Worm (Caenorhabditis elegans): Measurements from ENCODE around the gene sqv-3.

The sqv-3 gene

DNA sequence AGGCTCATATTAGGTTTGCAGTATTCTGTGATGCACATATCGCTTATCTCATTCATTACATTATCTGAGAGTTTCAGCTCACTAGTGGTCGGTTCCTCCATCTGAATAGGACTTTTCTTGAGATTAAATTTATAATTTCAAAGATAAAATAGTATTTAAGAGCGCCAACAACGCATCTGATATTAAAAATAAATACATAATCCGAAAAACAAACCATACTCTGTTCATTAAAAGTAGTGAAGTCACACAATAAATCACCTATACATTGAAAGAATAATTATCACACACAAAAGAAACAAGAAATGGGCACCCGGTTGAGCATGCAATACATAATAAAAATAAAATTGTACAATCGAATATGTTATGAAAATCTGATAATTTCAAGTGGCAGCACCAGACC, 22.7 kb downstream of the sqv-3 start, which contains the start of gene vps-53:
vps-53 (minus strand) TSS at position 101 of the 400 bp plus-strand sequence.
- TF ChIP-seq dao-5 (tag; optimal IDR thresholded peaks at IDR 0.05) (no peak), W03F9.2 (tag; optimal IDR thresholded peaks at IDR 0.05) (no peak), him-1 (tag; optimal IDR thresholded peaks at IDR 0.05) (no peak)

DNA sequence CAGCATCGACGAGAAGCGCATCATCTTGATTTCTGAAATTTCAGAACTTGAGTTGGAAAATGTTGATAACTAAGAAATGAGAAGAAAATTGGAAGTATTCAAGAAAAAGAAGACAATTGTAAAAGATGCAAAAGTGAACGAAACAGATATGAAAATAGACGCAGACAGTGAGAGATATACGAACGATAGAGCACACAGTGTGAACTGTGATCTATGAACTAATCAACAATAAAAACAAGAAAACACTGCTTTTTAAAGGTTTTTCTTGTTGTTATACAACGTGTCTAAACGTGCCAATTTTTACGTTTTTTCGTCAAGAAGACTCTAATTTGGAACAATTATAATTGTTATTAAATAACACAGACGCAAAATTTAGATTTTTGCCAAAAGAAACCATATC, 27.3 kb downstream of the sqv-3 start, which contains the start of gene ech-6:
ech-6 (minus strand) TSS at position 32 of the 400 bp plus-strand sequence.
- TF ChIP-seq dao-5 (tag; optimal IDR thresholded peaks at IDR 0.05) = no peak
- no peak for TF ChIP-seq him-1 (tag; optimal IDR thresholded peaks at IDR 0.05)
- no peak for TF ChIP-seq W03F9.2 (tag; optimal IDR thresholded peaks at IDR 0.05)

DNA sequence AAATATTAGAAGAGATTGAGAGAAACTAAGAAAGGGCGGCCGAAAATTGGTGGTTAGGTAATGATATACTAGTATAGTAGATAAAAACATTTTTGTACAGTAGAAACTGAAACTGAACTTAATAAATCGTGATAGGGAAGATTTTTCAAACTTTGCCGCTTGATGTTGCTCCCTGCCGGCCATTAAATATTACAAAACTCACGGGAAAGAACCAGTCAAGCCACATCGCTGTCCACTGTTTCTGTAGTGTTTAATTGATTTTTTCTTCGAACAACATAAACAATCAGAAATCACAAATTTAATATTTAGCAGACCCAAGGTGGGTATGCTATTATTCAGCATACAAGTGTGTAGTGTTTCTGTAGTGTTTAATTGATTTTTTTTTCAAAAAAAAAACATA, 29.1 kb downstream of the sqv-3 start, which contains the start of gene T05G5.5:
T05G5.5 (minus strand) TSS at position 359 of the 400 bp plus-strand sequence.
- TF ChIP-seq him-1 (tag; optimal IDR thresholded peaks at IDR 0.05) (no peak), W03F9.2 (tag; optimal IDR thresholded peaks at IDR 0.05) (no peak), dao-5 (tag; optimal IDR thresholded peaks at IDR 0.05) (no peak)

DNA sequence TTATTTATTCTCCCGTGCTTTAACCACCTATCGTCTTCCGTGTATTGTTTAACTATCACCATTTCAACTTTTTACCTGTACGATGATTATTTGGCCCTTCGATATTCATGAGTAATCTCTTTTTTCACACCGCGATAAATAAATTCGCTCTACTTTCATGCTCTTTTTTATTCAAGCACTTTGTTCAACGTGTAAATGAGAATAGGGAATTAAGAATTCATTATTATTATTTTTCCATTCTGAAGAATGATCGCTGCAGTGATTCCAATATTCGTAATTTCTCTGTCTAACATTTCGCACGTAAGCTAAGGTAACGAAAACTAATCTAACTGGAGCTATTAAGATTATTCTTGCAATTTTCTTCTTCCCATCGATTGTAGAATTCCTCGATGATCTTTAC, 31.5 kb downstream of the sqv-3 start, which contains the start of gene T05G5.4:
T05G5.4 (plus strand) TSS at position 241 of the 400 bp plus-strand sequence.
- no peak for TF ChIP-seq W03F9.2 (tag; optimal IDR thresholded peaks at IDR 0.05)
- no peak for TF ChIP-seq him-1 (tag; optimal IDR thresholded peaks at IDR 0.05)
- no peak for TF ChIP-seq dao-5 (tag; optimal IDR thresholded peaks at IDR 0.05)

DNA sequence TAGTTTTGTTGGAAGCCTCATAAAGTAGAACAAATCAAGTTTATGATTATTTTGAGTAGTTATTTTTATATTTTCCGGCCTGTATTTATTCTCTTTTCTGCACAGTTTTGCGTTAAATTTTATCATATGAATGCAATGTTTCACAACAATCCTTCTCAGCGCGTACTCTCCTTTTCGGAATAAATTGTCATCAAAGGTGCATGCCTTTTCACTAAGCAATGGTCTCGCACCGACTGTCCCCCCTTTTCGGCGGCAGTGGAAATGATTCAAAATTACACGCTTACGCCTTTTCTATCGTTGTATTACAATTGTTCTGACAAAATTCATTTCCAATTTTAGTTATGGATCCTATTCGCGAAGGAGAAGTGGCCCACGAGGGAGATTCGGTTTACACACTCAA, 33.0 kb downstream of the sqv-3 start, which contains the start of the genes iff-1 and cdk-1:
iff-1 (minus strand) TSS at position 61 of the 400 bp plus-strand sequence.
cdk-1 (plus strand) TSS at position 340 of the 400 bp plus-strand sequence.
- no peak for TF ChIP-seq W03F9.2 (tag; optimal IDR thresholded peaks at IDR 0.05)
- no peak for TF ChIP-seq dao-5 (tag; optimal IDR thresholded peaks at IDR 0.05)
- TF ChIP-seq him-1 (tag; optimal IDR thresholded peaks at IDR 0.05) = no peak

DNA sequence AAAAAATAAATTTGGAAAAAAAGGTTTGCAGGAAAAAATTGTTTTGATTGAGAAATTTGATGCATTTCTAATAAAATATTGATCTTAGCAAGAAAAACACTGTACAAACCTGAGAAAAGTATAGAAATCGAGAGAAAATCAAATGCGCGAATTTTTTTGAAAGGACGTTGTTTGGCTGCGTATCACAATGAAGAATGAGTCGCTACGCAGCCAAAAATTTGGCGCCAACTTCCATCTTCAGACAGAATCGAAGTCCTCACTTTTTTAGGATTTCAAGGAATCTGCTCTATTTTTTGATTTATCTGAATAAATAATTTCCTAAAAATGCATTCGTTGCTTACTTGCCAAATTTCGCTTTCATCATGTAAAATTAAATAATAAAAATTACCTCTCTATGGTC, 33.5 kb downstream of the sqv-3 start:
- TF ChIP-seq him-1 (tag; optimal IDR thresholded peaks at IDR 0.05) = no peak
- TF ChIP-seq W03F9.2 (tag; optimal IDR thresholded peaks at IDR 0.05) = no peak
- no peak for TF ChIP-seq dao-5 (tag; optimal IDR thresholded peaks at IDR 0.05)

DNA sequence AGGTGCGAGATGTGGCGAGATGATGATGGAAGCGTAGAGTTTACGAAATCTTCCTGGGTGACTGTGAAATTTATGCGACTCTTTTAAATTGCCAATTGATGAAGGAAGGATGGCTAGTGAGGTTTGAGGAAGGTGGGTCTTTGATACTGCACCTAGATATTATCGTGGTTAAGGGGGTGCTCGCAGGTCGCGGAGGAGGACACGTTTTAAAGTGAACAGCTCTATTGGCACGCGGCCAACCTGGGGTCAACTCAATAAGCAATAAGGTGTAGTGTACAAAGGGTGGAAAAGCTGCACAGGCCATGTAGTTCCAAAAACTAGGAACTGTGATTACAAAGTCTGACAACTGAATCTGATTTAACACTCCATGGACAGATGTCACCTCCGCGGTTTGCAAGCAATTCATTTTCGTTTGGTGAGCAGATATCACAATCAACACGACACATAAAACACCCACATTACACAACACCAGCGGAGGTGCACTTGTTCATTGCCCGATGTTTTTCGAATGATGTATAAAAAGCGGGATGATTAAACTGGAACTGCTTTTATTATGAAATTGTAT, 34.7 kb downstream of the sqv-3 start:
- TF ChIP-seq W03F9.2 (tag; optimal IDR thresholded peaks at IDR 0.05) = no peak
- TF ChIP-seq him-1 (tag; optimal IDR thresholded peaks at IDR 0.05) = no peak
- TF ChIP-seq dao-5 (tag; optimal IDR thresholded peaks at IDR 0.05) = no peak

DNA sequence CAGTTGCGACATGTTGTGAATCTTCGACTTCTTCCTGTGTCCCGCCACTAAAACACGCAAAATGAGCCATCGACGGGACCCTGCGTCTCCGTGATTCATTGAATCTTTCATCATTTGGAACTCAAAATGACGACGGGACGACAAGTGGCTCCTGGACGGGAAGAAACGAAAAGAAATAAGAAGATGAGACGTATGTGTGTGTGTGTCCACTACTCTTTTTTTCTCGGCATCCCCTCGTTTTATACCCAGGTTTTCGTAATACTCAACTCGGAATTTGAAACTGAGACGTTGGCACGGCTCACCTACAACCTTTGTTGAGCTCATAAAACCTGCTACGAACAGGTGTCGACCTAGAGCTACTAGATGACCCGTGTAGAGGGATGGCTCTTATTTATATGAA, 35.6 kb downstream of the sqv-3 start:
- TF ChIP-seq him-1 (tag; optimal IDR thresholded peaks at IDR 0.05) (no peak), dao-5 (tag; optimal IDR thresholded peaks at IDR 0.05) (no peak), W03F9.2 (tag; optimal IDR thresholded peaks at IDR 0.05) (no peak)

DNA sequence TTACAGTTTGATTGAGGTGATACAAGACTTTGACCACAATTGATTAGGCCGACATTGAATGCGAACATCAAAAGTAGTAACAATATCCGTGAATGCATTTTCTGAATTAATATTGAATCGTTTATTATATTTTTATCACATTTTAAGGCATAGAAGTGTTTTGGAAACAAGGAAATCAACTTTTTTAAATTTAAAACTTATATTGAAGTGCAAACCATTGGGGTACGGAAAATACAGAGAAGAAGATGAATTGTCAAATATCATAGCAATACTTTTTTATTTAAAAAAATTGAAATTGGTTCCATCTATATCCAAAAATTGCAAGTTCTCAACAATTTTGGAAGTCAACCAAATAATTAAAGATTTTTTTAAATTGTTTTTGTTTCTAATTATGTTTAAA, 36.9 kb downstream of the sqv-3 start, which contains the start of gene T05G5.1:
T05G5.1 (minus strand) TSS at position 101 of the 400 bp plus-strand sequence.
- no peak for TF ChIP-seq W03F9.2 (tag; optimal IDR thresholded peaks at IDR 0.05)
- no peak for TF ChIP-seq dao-5 (tag; optimal IDR thresholded peaks at IDR 0.05)
- no peak for TF ChIP-seq him-1 (tag; optimal IDR thresholded peaks at IDR 0.05)

DNA sequence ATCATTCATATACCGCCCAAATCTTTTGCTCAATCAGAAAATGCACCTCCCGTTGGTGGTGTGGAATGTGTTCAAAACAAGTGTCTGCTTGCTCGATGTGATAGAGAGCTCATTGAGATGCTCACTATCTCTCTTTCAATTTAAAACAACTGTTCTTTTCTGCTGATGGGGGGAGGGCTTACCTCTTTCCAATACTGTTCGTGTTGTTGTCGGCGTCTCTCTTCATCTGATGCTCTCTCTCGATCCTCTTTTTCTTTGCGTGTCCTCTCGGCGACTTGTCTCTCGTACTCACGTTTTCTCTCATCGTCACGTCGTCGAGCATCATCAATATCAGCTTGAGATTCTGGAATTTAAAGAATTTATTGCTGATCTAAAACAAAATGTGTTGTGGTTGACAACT, 38.2 kb downstream of the sqv-3 start:
- TF ChIP-seq W03F9.2 (tag; optimal IDR thresholded peaks at IDR 0.05) = no peak
- no peak for TF ChIP-seq dao-5 (tag; optimal IDR thresholded peaks at IDR 0.05)
- no peak for TF ChIP-seq him-1 (tag; optimal IDR thresholded peaks at IDR 0.05)

DNA sequence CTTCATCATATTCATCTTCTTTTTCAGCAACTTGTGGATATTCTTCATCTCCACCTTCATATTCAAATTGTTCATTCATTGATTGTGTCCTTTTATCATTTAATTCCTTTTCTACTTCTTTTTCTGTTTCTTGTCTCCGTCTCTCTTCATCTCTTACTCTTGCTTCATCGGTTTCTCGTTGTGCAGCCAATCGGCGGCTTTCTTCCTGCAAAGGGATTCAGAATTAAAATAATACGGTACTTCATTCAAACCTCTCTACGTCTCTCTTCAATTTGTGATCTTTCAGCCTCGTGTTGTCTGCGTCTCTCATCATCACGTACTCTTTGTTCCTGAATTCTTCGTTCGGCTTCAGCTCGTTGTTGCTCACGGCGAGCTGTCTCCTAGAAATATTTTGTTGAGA, 39.5 kb downstream of the sqv-3 start:
- TF ChIP-seq dao-5 (tag; optimal IDR thresholded peaks at IDR 0.05) = no peak
- TF ChIP-seq W03F9.2 (tag; optimal IDR thresholded peaks at IDR 0.05) = no peak
- TF ChIP-seq him-1 (tag; optimal IDR thresholded peaks at IDR 0.05) = no peak

DNA sequence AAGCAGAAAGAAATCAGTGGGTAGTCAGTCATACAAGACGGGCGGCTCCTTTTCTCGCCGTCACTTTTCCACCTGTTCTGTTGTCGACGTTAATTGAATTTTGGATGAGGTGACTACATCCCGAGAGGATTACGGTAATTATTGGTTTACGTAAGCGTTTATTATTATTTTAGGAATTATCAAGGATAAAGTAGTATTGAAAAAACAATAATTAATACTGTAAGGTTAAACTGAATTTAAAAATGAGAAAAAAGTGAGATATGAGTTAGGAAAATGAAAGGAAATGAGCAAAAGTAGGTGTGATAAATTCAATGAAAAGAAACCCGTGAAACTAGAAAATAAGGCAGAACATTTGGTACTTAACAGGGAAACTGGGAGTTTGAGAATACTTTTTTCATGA, 41.2 kb downstream of the sqv-3 start, which contains the start of gene hlh-4:
hlh-4 (minus strand) TSS at position 101 of the 400 bp plus-strand sequence.
- TF ChIP-seq him-1 (tag; optimal IDR thresholded peaks at IDR 0.05) (no peak), W03F9.2 (tag; optimal IDR thresholded peaks at IDR 0.05) (no peak), dao-5 (tag; optimal IDR thresholded peaks at IDR 0.05) (no peak)

DNA sequence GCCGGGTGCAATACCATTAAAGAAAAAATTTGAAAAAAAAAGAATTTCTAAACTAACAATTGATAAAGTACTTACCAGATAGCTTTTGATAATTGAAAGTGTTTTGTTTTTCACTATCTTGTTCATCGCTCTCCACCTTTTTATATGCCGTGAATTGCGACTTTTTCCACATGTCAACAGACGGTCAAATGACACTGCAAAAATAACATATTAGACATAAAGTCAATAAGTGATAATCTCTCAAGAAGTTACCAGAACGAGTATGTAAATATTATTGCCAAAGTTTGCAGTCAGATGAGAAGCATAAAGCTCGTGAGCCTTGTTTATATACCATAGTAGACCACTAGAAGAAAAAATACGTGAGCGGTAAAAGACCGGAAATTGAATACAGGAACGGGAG, 44.3 kb downstream of the sqv-3 start, which contains the start of gene dao-6:
dao-6 (minus strand) TSS at position 345 of the 400 bp plus-strand sequence.
- no peak for TF ChIP-seq dao-5 (tag; optimal IDR thresholded peaks at IDR 0.05)
- TF ChIP-seq W03F9.2 (tag; optimal IDR thresholded peaks at IDR 0.05) = no peak
- TF ChIP-seq him-1 (tag; optimal IDR thresholded peaks at IDR 0.05) = no peak

DNA sequence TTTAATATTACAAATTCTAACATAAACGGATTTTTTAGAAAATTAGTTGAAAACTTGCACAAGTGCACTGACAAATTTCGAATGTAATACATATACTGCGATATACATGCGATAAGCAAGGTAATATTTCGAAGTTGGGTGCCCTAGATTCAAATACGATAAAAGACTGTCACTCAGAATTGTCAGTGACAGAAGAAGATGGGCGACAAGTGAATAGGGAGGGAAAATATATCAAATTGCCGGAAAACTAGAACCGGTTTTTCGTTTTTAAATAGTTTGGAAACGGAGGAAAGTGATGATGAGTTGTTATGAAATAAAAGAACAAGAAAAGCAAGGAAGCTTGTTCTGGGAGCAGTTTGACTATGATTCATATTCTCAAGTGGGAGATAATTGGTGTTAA, 46.1 kb downstream of the sqv-3 start:
- TF ChIP-seq W03F9.2 (tag; optimal IDR thresholded peaks at IDR 0.05) = no peak
- TF ChIP-seq dao-5 (tag; optimal IDR thresholded peaks at IDR 0.05) = no peak
- no peak for TF ChIP-seq him-1 (tag; optimal IDR thresholded peaks at IDR 0.05)
